Worm (Caenorhabditis elegans): ENCODE data around the gene F09E10.7.

Gene F09E10.7

DNA sequence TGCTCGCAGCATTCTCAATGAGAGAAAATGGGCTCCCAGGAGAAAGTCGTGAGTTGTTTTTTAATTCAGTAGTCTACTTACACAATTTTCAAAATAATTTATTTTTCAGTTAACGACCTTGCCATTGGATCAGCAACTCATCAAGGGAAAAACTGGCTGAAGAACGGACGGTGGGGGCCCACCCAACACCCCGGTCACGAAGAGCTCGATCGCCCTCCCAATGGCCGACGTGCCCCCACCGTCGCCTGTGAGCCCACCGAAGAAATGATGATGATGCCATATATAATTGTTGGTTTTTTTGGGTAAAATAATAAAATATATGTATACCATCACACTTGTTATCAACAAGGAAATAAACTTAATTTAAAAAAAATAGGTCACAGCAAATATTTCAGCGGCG, 1.3 kb upstream of the F09E10.7 start:
- TF ChIP-seq ref-2 (tag; optimal IDR thresholded peaks at IDR 0.05) (no peak), F13H6.1 (tag; optimal IDR thresholded peaks at IDR 0.05) (no peak), sox-4 (tag; optimal IDR thresholded peaks at IDR 0.05) (no peak)

DNA sequence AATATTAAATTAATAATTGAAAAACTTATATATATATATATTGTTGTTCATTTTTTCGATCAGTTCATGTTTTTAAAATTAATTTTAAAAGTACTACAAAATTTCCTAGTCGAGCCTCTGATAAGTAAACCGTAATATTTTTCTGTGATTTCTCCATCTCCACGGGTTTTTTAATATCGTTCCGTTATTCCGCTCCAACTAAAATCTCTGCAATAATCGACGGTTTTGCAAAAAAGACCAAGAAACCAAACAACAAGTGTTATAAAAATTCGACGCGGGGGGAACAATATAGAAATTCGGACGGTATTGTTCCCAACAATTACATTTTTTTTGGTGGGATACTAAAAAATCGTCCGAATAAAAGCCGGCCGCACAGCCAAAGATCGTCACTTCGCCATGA, 838 bp upstream of the F09E10.7 start, which contains the start of gene F09E10.1:
TSS of gene F09E10.1 (plus strand) at position 301 of the 400 bp plus-strand sequence.
- no peak for TF ChIP-seq sox-4 (tag; optimal IDR thresholded peaks at IDR 0.05)

DNA sequence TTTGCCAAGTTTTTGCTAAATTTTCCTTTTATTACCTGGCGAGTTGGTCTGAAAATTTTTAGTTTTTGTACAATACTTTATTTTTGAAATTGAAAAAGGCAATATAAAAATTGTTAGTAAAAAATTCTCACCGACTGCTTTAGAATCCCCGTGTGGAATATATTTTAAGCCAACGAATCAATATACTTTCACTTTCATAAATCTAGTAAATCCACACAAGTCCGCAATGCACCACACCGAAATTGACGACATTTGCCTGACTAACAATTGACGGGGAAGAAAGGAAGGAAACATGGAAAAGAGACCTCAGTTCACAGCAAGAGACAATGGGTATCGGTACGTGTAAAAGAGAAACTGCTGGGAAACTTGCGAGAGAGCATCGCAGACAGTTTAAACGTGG, 2.2 kb downstream of the F09E10.7 start:
- no peak for TF ChIP-seq madf-2 (tag; optimal IDR thresholded peaks at IDR 0.05)
- no peak for TF ChIP-seq hlh-8 (tag; optimal IDR thresholded peaks at IDR 0.05)
- TF ChIP-seq ceh-24 (tag; optimal IDR thresholded peaks at IDR 0.05) = no peak

DNA sequence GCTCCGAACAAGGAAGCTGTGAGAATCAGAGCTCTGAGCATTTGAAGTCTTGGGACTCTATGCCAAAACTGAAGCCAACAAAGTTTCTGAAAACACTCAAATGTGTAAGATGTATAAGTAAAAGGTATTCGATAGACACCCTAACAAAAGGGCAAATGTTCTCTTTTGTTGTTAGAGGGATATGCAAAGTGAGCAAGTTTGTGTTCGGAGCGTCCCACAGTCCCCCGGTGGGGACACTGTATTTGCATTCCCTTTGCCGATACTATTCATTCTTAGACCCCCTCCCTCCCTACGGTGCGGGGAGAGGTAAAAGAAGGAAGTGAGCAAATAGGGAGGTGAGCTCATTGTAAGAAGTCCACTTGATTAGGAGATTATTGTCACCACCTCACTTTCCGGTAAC, 4.1 kb downstream of the F09E10.7 start, which contains the start of gene F09E10.6:
TSS of gene F09E10.6 (minus strand) at position 101 of the 400 bp plus-strand sequence.
- TF ChIP-seq fax-1 (tag; optimal IDR thresholded peaks at IDR 0.05) (no peak), zip-5 (tag; optimal IDR thresholded peaks at IDR 0.05) (no peak), ceh-30 (tag; optimal IDR thresholded peaks at IDR 0.05) (no peak), nfya-1 (tag; optimal IDR thresholded peaks at IDR 0.05) (no peak), pax-1 (tag; optimal IDR thresholded peaks at IDR 0.05) (no peak), ceh-14 (tag; optimal IDR thresholded peaks at IDR 0.05) (no peak), T23F11.4 (GFP tag; optimal IDR thresholded peaks at IDR 0.05) (no peak), hlh-15 (tag; optimal IDR thresholded peaks at IDR 0.05) (no peak), ceh-31 (tag; optimal IDR thresholded peaks at IDR 0.05) (no peak), ttx-3 (tag; optimal IDR thresholded peaks at IDR 0.05) (no peak), tbx-2 (tag; optimal IDR thresholded peaks at IDR 0.05) (no peak), pros-1 (tag; optimal IDR thresholded peaks at IDR 0.05) (no peak), gmeb-2 (tag; optimal IDR thresholded peaks at IDR 0.05) (no peak), hlh-6 (tag; optimal IDR thresholded peaks at IDR 0.05) (no peak), ceh-48 (tag; optimal IDR thresholded peaks at IDR 0.05) (no peak), hlh-30 (tag; optimal IDR thresholded peaks at IDR 0.05; ENCODE audit: insufficient read depth) (no peak), ceh-18 (tag; optimal IDR thresholded peaks at IDR 0.05) (no peak)

DNA sequence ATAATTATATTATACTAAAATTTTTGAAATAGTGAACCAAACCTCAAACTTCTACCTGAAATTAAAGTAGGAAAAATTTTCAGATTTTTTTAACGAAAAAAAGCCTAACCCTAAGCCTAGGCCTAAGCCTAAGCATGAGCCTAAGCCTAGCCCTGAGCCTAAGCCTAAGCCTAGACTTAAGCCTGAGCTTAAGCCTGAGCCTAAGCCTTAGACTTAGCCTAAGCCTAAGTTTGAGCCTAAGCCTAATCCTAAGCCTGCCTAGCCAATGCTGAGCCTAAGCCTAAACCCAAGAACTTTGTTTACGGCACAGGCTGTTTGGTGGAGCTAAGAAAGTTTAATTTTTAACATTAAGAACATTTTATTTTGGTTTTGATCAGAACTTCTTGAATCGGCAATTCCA, 5.7 kb downstream of the F09E10.7 start:
- TF ChIP-seq elt-2 (tag; optimal IDR thresholded peaks at IDR 0.05) (no peak), dve-1 (tag; optimal IDR thresholded peaks at IDR 0.05) (peak; percentile 65)

DNA sequence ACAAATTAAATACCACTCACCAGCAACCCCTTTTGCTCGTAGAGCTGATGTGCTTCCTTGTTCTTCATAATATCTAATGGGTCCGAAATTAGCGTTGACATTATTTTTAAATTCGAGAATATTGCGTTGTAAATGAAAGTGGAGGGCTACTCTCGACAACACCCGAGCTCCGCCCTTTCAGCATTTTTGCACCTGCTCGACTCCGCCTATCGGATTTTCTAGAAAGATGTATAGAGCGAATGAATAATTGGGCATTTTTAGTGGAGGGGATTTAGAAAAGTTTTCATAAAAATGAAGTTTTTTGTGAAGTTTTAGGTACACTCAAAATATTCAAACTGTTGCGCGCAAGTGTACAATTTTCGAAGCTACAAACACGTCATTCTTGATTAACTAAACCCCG, 7.4 kb downstream of the F09E10.7 start, which contains the start of gene F09E10.5:
TSS of gene F09E10.5 (minus strand) at position 101 of the 400 bp plus-strand sequence.
- TF ChIP-seq unc-3 (GFP tag; conservative IDR thresholded peaks at IDR 0.05) (no peak), unc-3 (tag; optimal IDR thresholded peaks at IDR 0.05) (no peak), sox-4 (tag; optimal IDR thresholded peaks at IDR 0.05) (no peak), T23F11.4 (GFP tag; optimal IDR thresholded peaks at IDR 0.05) (no peak), pag-3 (tag; optimal IDR thresholded peaks at IDR 0.05; ENCODE audit: borderline replicate concordance) (no peak), ceh-30 (tag; optimal IDR thresholded peaks at IDR 0.05) (no peak), elt-2 (tag; optimal IDR thresholded peaks at IDR 0.05) (no peak), K09A11.1 (tag; optimal IDR thresholded peaks at IDR 0.05; ENCODE audit: insufficient read depth) (no peak), fkh-10 (GFP tag; optimal IDR thresholded peaks at IDR 0.05) (no peak), pha-2 (tag; optimal IDR thresholded peaks at IDR 0.05) (no peak), ceh-48 (tag; optimal IDR thresholded peaks at IDR 0.05) (no peak), elt-4 (tag; optimal IDR thresholded peaks at IDR 0.05) (no peak), pax-1 (tag; optimal IDR thresholded peaks at IDR 0.05) (no peak), unc-86 (tag; optimal IDR thresholded peaks at IDR 0.05) (no peak), che-1 (tag; optimal IDR thresholded peaks at IDR 0.05) (no peak), C38D4.7 (GFP tag; optimal IDR thresholded peaks at IDR 0.05) (no peak), ceh-9 (tag; optimal IDR thresholded peaks at IDR 0.05) (no peak), odd-2 (tag; optimal IDR thresholded peaks at IDR 0.05) (no peak), ceh-24 (tag; optimal IDR thresholded peaks at IDR 0.05) (no peak)
